Fruit fly (Drosophila melanogaster) whole organism, embryonic: ENCODE measurements around the gene Ku80.
A peak's percentile ranks its signal among the peaks of the same experiment; 100 is the strongest.

Experiments
- CG15696 ChIP-seq: fragments of 200-800 bp; sonication (Bioruptor generic); optimal IDR thresholded peaks from 2 replicates; lab custom pipeline; 2019; ENCODE audit warnings: missing biosample characterization, mild to moderate bottlenecking, missing genetic modification characterization, moderate library complexity
- CG18262 ChIP-seq: fragments of 200-800 bp; optimal IDR thresholded peaks from 3 replicates; lab custom pipeline; 2019; ENCODE audit warnings: missing biosample characterization, mild to moderate bottlenecking, missing genetic modification characterization, moderate library complexity
- CG30020 ChIP-seq: fragments of 200-800 bp; optimal IDR thresholded peaks from 2 replicates; lab custom pipeline; 2019; ENCODE audit warnings: missing biosample characterization, mild to moderate bottlenecking, missing genetic modification characterization, moderate library complexity
- CG4360 ChIP-seq: fragments of 200-800 bp; sonication (Bioruptor generic); IDR thresholded peaks from 2 replicates; pipeline ENCODE4 v1.3.6; 2022; ENCODE audit warnings: missing biosample characterization, missing genetic modification characterization
- CG43689 ChIP-seq: fragments of 200-800 bp; sonication (Bioruptor generic); IDR thresholded peaks from 2 replicates; pipeline ENCODE4 v1.3.6; 2022; ENCODE audit warnings: missing biosample characterization, missing genetic modification characterization
- CG6254 ChIP-seq: fragments of 200-800 bp; sonication (Bioruptor generic); optimal IDR thresholded peaks from 3 replicates; lab custom pipeline; 2017; ENCODE audit warnings: mild to moderate bottlenecking, missing biosample characterization, missing genetic modification reagents, missing genetic modification characterization
- CG7271 ChIP-seq: fragments of 200-800 bp; sonication (Bioruptor generic); optimal IDR thresholded peaks from 2 replicates; lab custom pipeline; 2018; ENCODE audit warnings: missing biosample characterization, mild to moderate bottlenecking, missing genetic modification characterization, moderate library complexity
- CG7372 ChIP-seq: fragments of 200-800 bp; sonication (Bioruptor generic); IDR thresholded peaks from 2 replicates; pipeline ENCODE4 v1.3.6; 2022; ENCODE audit warnings: missing biosample characterization, missing genetic modification characterization
- CG8924 ChIP-seq: fragments of 200-800 bp; optimal IDR thresholded peaks from 3 replicates; lab custom pipeline; 2019; ENCODE audit warnings: missing biosample characterization, mild to moderate bottlenecking, missing genetic modification characterization, moderate library complexity
- HLH54F ChIP-seq: fragments of 200-800 bp; sonication (Bioruptor generic); optimal IDR thresholded peaks from 3 replicates; lab custom pipeline; 2016; ENCODE audit warnings: missing biosample characterization, missing genetic modification characterization
- Hr78 ChIP-seq, 2 experiments: fragments of 200-800 bp in 1 of 2; fragments of >200 bp in 1 of 2; sonication (Bioruptor generic) in 1 of 2; optimal IDR thresholded peaks; 2 replicates each; lab custom pipeline; 2017 to 2019; ENCODE audit warnings: missing biosample characterization in 2 of 2, missing genetic modification characterization in 2 of 2, mild to moderate bottlenecking in 1 of 2, moderate library complexity in 1 of 2
- al ChIP-seq: fragments of 200-800 bp; sonication (Bioruptor generic); IDR thresholded peaks from 2 replicates; pipeline ENCODE4 v1.3.6; 2022; ENCODE audit warnings: missing biosample characterization, missing genetic modification characterization
- amos ChIP-seq: fragments of 200-800 bp; sonication (Bioruptor generic); IDR thresholded peaks from 2 replicates; pipeline ENCODE4 v1.3.6; 2022; ENCODE audit warnings: missing biosample characterization, missing genetic modification characterization; ENCODE audit not compliant: partially characterized antibody
- bcd ChIP-seq: fragments of 200-800 bp; sonication (Bioruptor generic); optimal IDR thresholded peaks from 2 replicates; lab custom pipeline; 2017; ENCODE audit warnings: missing biosample characterization, mild to moderate bottlenecking, missing genetic modification characterization
- ci ChIP-seq: fragments of 200-800 bp; sonication (Bioruptor generic); IDR thresholded peaks from 3 replicates; pipeline ENCODE4 v1.3.6; 2022; ENCODE audit warnings: missing biosample characterization, missing genetic modification characterization
- da ChIP-seq: fragments of 200-800 bp; sonication (Bioruptor generic); optimal IDR thresholded peaks from 2 replicates; lab custom pipeline; 2016; ENCODE audit warnings: missing biosample characterization, missing genetic modification characterization
- danr ChIP-seq: fragments of 200-800 bp; sonication (Bioruptor generic); IDR thresholded peaks from 2 replicates; pipeline ENCODE4 v1.3.6; 2022; ENCODE audit warnings: missing biosample characterization, missing genetic modification characterization
- kni ChIP-seq: fragments of 200-800 bp; sonication (Bioruptor generic); optimal IDR thresholded peaks from 3 replicates; lab custom pipeline; 2017; ENCODE audit warnings: mild to moderate bottlenecking, missing biosample characterization, missing genetic modification reagents, missing genetic modification characterization
- sens ChIP-seq: fragments of 200-800 bp; sonication (Bioruptor generic); peaks from one replicate; lab custom pipeline; 2016; ENCODE audit warnings: missing biosample characterization, missing genetic modification characterization
- sna ChIP-seq: fragments of 200-800 bp; sonication (Bioruptor generic); IDR thresholded peaks from 2 replicates; pipeline ENCODE4 v1.3.6; 2022; ENCODE audit warnings: missing biosample characterization, missing genetic modification characterization; ENCODE audit not compliant: partially characterized antibody
- tx ChIP-seq: fragments of 200-800 bp; sonication (Bioruptor generic); optimal IDR thresholded peaks from 2 replicates; lab custom pipeline; 2016; ENCODE audit warnings: missing biosample characterization, missing genetic modification characterization

The Ku80 gene

dm6 chr2L:15731687-15732086 lies 39.3 kb downstream of the Ku80 start (continued):
- TF ChIP-seq HLH54F (GFP tag; lab: Kevin White, UChicago) (no peak), danr (GFP tag; lab: Robert Waterston, UW) (no peak), kni (GFP tag; lab: Kevin White, UChicago) (peak; percentile 30), CG15696 (tag; lab: Kevin White, UChicago) (no peak), CG6254 (no peak), al (no peak), CG8924 (peak; percentile 41), CG18262 (tag; lab: Kevin White, UChicago) (no peak), amos (GFP tag; lab: Robert Waterston, UW) (no peak), da (GFP tag; lab: Kevin White, UChicago) (no peak), CG7271 (peak; percentile 10), sens (GFP tag; lab: Kevin White, UChicago) (no peak), tx (GFP tag; lab: Kevin White, UChicago) (no peak), sna (GFP tag; lab: Robert Waterston, UW) (no peak), CG7372 (GFP tag; lab: Robert Waterston, UW) (no peak), CG30020 (no peak), CG4360 (GFP tag; lab: Robert Waterston, UW) (peak; percentile 99), CG43689 (GFP tag; lab: Robert Waterston, UW) (no peak), bcd (GFP tag; lab: Kevin White, UChicago) (no peak), ci (GFP tag; lab: Robert Waterston, UW) (no peak), Hr78 (GFP tag; optimal IDR thresholded peaks at IDR 0.05; lab: Kevin White, UChicago) (no peak)
